Worm (Caenorhabditis elegans) whole organism, midembryonic: Measurements from ENCODE around the gene Y57G11C.38.

ENCODE experiments used
- T22C8.4 ChIP-seq: fragments of 200-800 bp; sonication (Bioruptor generic); IDR thresholded peaks from 2 replicates; pipeline ENCODE4 v1.3.6; 2022; ENCODE audit warnings: missing genetic modification characterization, missing compliant biosample characterization
- cog-1 ChIP-seq: sonication (generic microtip); optimal IDR thresholded peaks from 2 replicates; lab custom pipeline; 2016; ENCODE audit warnings: missing genetic modification characterization, missing compliant biosample characterization
- flt-1 ChIP-seq: fragments of 200-800 bp; sonication (Bioruptor generic); IDR thresholded peaks from 2 replicates; pipeline ENCODE4 v1.3.6; 2022; ENCODE audit warnings: missing genetic modification characterization, missing compliant biosample characterization
- klf-2 ChIP-seq: fragments of 200-800 bp; sonication (Bioruptor generic); conservative IDR thresholded peaks from 2 replicates; pipeline ENCODE4 v1.3.6; 2022; ENCODE audit warnings: missing genetic modification reagents, missing genetic modification characterization, missing compliant biosample characterization
- med-1 ChIP-seq: sonication (generic microtip); optimal IDR thresholded peaks from 2 replicates; lab custom pipeline; 2017; ENCODE audit warnings: missing genetic modification characterization, mild to moderate bottlenecking, missing compliant biosample characterization, antibody characterized with exemption, missing genetic modification reagents; ENCODE audit not compliant: insufficient read depth
- ref-1 ChIP-seq: fragments of 200-800 bp; sonication (Bioruptor generic); conservative IDR thresholded peaks from 2 replicates; pipeline ENCODE4 v1.3.6; 2022; ENCODE audit warnings: missing genetic modification reagents, missing genetic modification characterization, missing compliant biosample characterization
- tab-1 ChIP-seq: fragments of 200-800 bp; sonication (Bioruptor generic); IDR thresholded peaks from 2 replicates; pipeline ENCODE4 v1.3.6; 2022; ENCODE audit warnings: missing genetic modification characterization, missing compliant biosample characterization
- ztf-23 ChIP-seq: fragments of 200-800 bp; sonication (Bioruptor generic); IDR thresholded peaks from 2 replicates; pipeline ENCODE4 v1.3.6; 2022; ENCODE audit warnings: missing genetic modification reagents, missing genetic modification characterization, missing compliant biosample characterization
- ztf-29 ChIP-seq: fragments of 200-800 bp; sonication (Bioruptor generic); IDR thresholded peaks from 2 replicates; pipeline ENCODE4 v1.3.6; 2022; ENCODE audit warnings: missing genetic modification reagents, missing genetic modification characterization, missing compliant biosample characterization

The Y57G11C.38 gene

ce11 chrIV:14874926-14875570 is 12.8 kb downstream of the Y57G11C.38 start:
- TF ChIP-seq tab-1 (GFP tag; lab: Robert Waterston, UW) (no peak), ztf-23 (GFP tag; lab: Robert Waterston, UW) (no peak), ztf-29 (GFP tag; lab: Robert Waterston, UW) (no peak), cog-1 (tag; lab: Kevin White, UChicago) (peak; percentile 40), flt-1 (no peak)

DNA sequence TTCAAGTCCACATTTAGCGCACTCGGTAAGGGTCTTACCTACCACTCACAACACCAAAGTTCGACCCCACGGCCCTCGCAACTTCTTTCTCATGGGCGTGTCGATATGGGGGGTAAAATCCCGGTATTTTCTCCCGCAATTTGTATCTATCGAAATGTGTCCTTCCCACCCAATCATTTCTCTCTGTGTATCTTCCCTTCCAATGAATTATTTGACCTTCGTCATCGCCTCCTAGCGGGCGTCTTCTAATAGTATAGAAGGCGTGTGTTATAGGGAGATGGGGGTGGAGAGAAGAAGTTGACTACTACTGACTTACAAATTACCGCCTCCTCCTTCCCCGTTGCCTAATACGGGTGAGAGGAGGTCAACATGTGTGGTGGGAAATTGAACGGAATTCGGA is 14.4 kb downstream of the Y57G11C.38 start:
- TF ChIP-seq klf-2 (GFP tag; lab: Robert Waterston, UW) = no peak
- TF ChIP-seq flt-1 = no peak
- TF ChIP-seq tab-1 (GFP tag; lab: Robert Waterston, UW) = no peak
- no peak for TF ChIP-seq cog-1 (tag; lab: Kevin White, UChicago)
- no peak for TF ChIP-seq T22C8.4 (GFP tag; lab: Robert Waterston, UW)
- no peak for TF ChIP-seq ztf-23 (GFP tag; lab: Robert Waterston, UW)
- no peak for TF ChIP-seq ref-1 (GFP tag; lab: Robert Waterston, UW)
- TF ChIP-seq ztf-29 (GFP tag; lab: Robert Waterston, UW) = no peak
- TF ChIP-seq med-1 = no peak

ce11 chrIV:14877657-14878056 is 15.4 kb downstream of the Y57G11C.38 start:
- TF ChIP-seq klf-2 (GFP tag; lab: Robert Waterston, UW) (no peak), med-1 (no peak), cog-1 (tag; lab: Kevin White, UChicago) (no peak), flt-1 (no peak)

DNA sequence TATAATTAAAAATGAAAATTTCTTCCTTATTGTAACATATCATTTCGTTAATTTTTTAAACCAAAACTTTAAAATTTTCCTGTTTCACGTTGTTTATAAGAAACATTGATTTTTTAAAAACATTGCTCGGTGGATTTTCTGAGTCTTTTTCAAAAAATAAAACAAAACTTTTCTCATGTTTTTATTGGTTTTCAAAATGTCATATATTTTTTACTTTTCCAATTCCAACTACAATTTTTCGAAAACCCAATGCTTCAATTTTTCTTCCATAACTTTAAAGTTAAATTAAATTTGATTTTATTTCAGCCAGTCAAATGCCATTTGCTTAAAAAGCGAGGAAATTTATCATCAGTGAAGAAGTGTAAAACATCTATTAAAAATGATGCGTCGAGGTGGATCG is 16.9 kb downstream of the Y57G11C.38 start, which contains the start of gene eps-8:
TSS of gene eps-8 (plus strand) at position 301 of the 400 bp plus-strand sequence.
- TF ChIP-seq ztf-29 (GFP tag; lab: Robert Waterston, UW) (no peak), cog-1 (tag; lab: Kevin White, UChicago) (no peak), ztf-23 (GFP tag; lab: Robert Waterston, UW) (no peak), tab-1 (GFP tag; lab: Robert Waterston, UW) (no peak), T22C8.4 (GFP tag; lab: Robert Waterston, UW) (no peak), klf-2 (GFP tag; lab: Robert Waterston, UW) (no peak), ref-1 (GFP tag; lab: Robert Waterston, UW) (no peak), med-1 (no peak), flt-1 (no peak)

- TF ChIP-seq ref-1 (GFP tag; lab: Robert Waterston, UW) (no peak), flt-1 (no peak), ztf-29 (GFP tag; lab: Robert Waterston, UW) (no peak), tab-1 (GFP tag; lab: Robert Waterston, UW) (no peak)
Observed at ce11 chrIV:14883812-14884211, 21.6 kb downstream of the Y57G11C.38 start.

ce11 chrIV:14885584-14885983 is 23.3 kb downstream of the Y57G11C.38 start:
- no peak for TF ChIP-seq cog-1 (tag; lab: Kevin White, UChicago)

DNA sequence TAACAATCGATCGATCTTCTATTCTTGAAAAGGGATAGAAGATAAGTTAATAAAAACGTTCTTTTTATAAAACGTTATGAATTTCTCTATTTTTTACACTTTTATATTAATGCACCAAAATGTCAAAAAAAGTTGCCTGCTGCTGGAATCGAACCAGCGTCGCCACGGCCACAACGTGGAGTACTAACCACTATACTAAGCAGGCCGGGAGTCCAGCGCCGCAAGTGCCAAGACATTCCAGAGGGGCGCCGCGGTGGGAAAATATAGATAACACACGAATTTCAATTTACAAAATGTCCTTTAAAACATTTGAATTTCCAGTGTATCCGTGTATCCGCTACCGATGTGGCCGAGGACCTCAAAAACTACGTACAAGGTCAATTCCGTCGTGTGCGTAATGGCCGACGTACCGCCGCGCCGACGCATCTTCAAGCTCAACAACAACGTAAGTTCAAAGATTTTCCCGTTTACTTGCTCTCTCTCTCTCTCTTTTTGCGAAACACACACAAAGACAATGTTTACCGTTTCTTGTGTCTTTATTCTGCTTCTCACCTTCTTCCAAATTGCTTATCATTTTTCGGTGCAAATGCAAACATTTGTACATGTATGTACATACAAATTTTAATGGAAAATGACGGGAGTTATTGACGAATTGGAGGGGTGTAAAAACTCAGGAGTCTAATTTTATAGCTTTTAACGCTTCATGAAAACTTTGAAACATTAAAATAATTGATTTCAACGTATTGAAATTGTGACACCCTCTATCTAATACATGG is 26.8 kb downstream of the Y57G11C.38 start:
- TF ChIP-seq ref-1 (GFP tag; lab: Robert Waterston, UW) = no peak
- TF ChIP-seq cog-1 (tag; lab: Kevin White, UChicago) = no peak
- TF ChIP-seq ztf-29 (GFP tag; lab: Robert Waterston, UW) = no peak
- no peak for TF ChIP-seq tab-1 (GFP tag; lab: Robert Waterston, UW)
- TF ChIP-seq klf-2 (GFP tag; lab: Robert Waterston, UW) = no peak
- TF ChIP-seq T22C8.4 (GFP tag; lab: Robert Waterston, UW) = no peak
- TF ChIP-seq med-1 = no peak
- no peak for TF ChIP-seq ztf-23 (GFP tag; lab: Robert Waterston, UW)
- TF ChIP-seq flt-1 = no peak

ce11 chrIV:14890914-14891313 is 28.7 kb downstream of the Y57G11C.38 start:
- TF ChIP-seq cog-1 (tag; lab: Kevin White, UChicago) (no peak), med-1 (no peak), klf-2 (GFP tag; lab: Robert Waterston, UW) (no peak), ref-1 (GFP tag; lab: Robert Waterston, UW) (no peak), T22C8.4 (GFP tag; lab: Robert Waterston, UW) (no peak), tab-1 (GFP tag; lab: Robert Waterston, UW) (no peak), ztf-23 (GFP tag; lab: Robert Waterston, UW) (no peak), flt-1 (no peak), ztf-29 (GFP tag; lab: Robert Waterston, UW) (no peak)

DNA sequence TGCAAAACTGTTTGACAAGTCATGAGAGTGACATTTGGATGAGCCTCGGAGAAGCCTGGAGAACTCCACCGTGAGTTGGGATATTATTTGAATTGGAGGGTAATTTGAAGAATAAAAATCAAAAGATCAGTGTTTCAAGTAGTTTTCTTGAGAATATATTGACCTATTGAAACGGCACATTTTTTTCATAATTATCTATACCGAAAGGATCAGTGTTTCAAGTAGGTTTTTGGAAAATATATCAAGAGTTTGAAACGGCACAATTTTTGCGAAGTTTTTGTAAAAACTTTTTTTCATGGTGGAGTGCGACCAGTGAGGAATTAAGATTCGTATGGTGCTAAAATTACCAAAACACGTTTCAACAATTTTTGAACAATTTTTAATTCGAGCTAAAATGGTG is 29.7 kb downstream of the Y57G11C.38 start:
- TF ChIP-seq T22C8.4 (GFP tag; lab: Robert Waterston, UW) (no peak), flt-1 (no peak), cog-1 (tag; lab: Kevin White, UChicago) (no peak), med-1 (no peak), ref-1 (GFP tag; lab: Robert Waterston, UW) (no peak), ztf-29 (GFP tag; lab: Robert Waterston, UW) (no peak), klf-2 (GFP tag; lab: Robert Waterston, UW) (no peak), ztf-23 (GFP tag; lab: Robert Waterston, UW) (no peak), tab-1 (GFP tag; lab: Robert Waterston, UW) (no peak)

ce11 chrIV:14894339-14894738 is 32.1 kb downstream of the Y57G11C.38 start:
- TF ChIP-seq tab-1 (GFP tag; lab: Robert Waterston, UW) (no peak), T22C8.4 (GFP tag; lab: Robert Waterston, UW) (no peak), ztf-23 (GFP tag; lab: Robert Waterston, UW) (no peak), cog-1 (tag; lab: Kevin White, UChicago) (no peak), klf-2 (GFP tag; lab: Robert Waterston, UW) (no peak), flt-1 (no peak), med-1 (no peak), ztf-29 (GFP tag; lab: Robert Waterston, UW) (no peak), ref-1 (GFP tag; lab: Robert Waterston, UW) (no peak)
